Fruit fly (Drosophila melanogaster): Measurements from ENCODE around the gene phtm.

phtm gene

dm6 chrX:18725572-18725971, 40.0 kb downstream of the phtm start, which contains the start of gene CG42302:
Gene CG42302, minus strand, starts transcription at chrX:18725672.
- TF ChIP-seq tj (GFP tag; optimal IDR thresholded peaks at IDR 0.05) = no peak
- no peak for TF ChIP-seq kay (GFP tag; ENCODE audit: borderline replicate concordance)
- TF ChIP-seq ovo (GFP tag; optimal IDR thresholded peaks at IDR 0.05) = no peak
- no peak for TF ChIP-seq Hr96 (GFP tag; optimal IDR thresholded peaks at IDR 0.05)
- no peak for TF ChIP-seq CG7045 (GFP tag; optimal IDR thresholded peaks at IDR 0.05)
- TF ChIP-seq CG5204 (GFP tag; optimal IDR thresholded peaks at IDR 0.05) = no peak

DNA sequence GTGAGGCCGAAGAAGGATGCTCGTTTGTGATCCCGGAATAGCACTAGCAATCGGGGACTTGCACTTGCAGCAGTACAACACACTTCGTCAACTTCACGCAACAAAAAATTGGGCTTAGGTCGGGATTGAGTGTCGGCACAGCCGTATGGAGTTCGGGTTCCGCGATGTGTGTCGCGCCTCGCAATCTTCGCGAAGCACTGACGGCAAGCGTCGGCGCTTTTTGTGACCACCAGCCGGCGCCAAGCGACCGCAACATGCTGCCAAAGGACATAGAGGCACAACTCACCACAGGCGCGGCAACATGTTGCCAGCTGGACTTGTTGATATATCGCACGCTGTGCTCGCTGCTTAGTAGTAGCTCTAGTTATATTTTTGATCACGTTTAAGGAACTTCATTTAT, 40.7 kb downstream of the phtm start, which contains the start of gene CCKLR-17D1:
Gene CCKLR-17D1, minus strand, starts transcription at position 303 of the 400 bp plus-strand sequence.
- TF ChIP-seq pad (GFP tag; optimal IDR thresholded peaks at IDR 0.05) (no peak), cic (GFP tag; optimal IDR thresholded peaks at IDR 0.05) (no peak), Mnt (GFP tag; optimal IDR thresholded peaks at IDR 0.05) (no peak), CG12768 (GFP tag; optimal IDR thresholded peaks at IDR 0.05) (no peak), Clk (GFP tag; optimal IDR thresholded peaks at IDR 0.05) (no peak), CG11617 (GFP tag; optimal IDR thresholded peaks at IDR 0.05) (no peak), CG1620 (GFP tag; optimal IDR thresholded peaks at IDR 0.05) (no peak), tj (GFP tag; optimal IDR thresholded peaks at IDR 0.05) (no peak), toe (GFP tag; optimal IDR thresholded peaks at IDR 0.05) (no peak), kay (GFP tag; ENCODE audit: borderline replicate concordance) (no peak), CG33017 (tag; optimal IDR thresholded peaks at IDR 0.05) (no peak), cnc (optimal IDR thresholded peaks at IDR 0.05) (no peak), CG7101 (tag; optimal IDR thresholded peaks at IDR 0.05) (no peak), CG5204 (GFP tag; optimal IDR thresholded peaks at IDR 0.05) (no peak), Hr96 (GFP tag; optimal IDR thresholded peaks at IDR 0.05) (no peak)

All from whole organism, adult.